Fruit fly (Drosophila melanogaster) whole organism, embryonic: ENCODE data around the gene y.
A peak's percentile ranks its signal among the peaks of the same experiment; 100 is the strongest.

ENCODE experiments used
- Atf3 ChIP-seq: fragments of 200-800 bp; sonication (Bioruptor generic); optimal IDR thresholded peaks from 3 replicates; lab custom pipeline; 2016; ENCODE audit warnings: missing biosample characterization, missing genetic modification characterization
- CG10274 ChIP-seq: fragments of 200-800 bp; sonication (Bioruptor generic); optimal IDR thresholded peaks from 3 replicates; lab custom pipeline; 2017; ENCODE audit warnings: missing biosample characterization, mild to moderate bottlenecking, missing genetic modification characterization
- CG11504 ChIP-seq: fragments of 200-800 bp; sonication (Bioruptor generic); optimal IDR thresholded peaks from 3 replicates; lab custom pipeline; 2019; ENCODE audit warnings: missing biosample characterization, mild to moderate bottlenecking, missing genetic modification characterization, moderate library complexity
- CG12104 ChIP-seq: fragments of 200-800 bp; sonication (Bioruptor generic); optimal IDR thresholded peaks from 3 replicates; lab custom pipeline; 2016; ENCODE audit warnings: missing biosample characterization, missing genetic modification characterization
- CG12236 ChIP-seq: fragments of 200-800 bp; sonication (Bioruptor generic); optimal IDR thresholded peaks from 2 replicates; lab custom pipeline; 2016; ENCODE audit warnings: missing biosample characterization, missing genetic modification characterization
- CG13424 ChIP-seq: fragments of 200-800 bp; sonication (Bioruptor generic); optimal IDR thresholded peaks from 2 replicates; lab custom pipeline; 2019; ENCODE audit warnings: missing biosample characterization, mild to moderate bottlenecking, missing genetic modification characterization, moderate library complexity
- CG15269 ChIP-seq: fragments of 200-800 bp; sonication (Bioruptor generic); optimal IDR thresholded peaks from 2 replicates; lab custom pipeline; 2018; ENCODE audit warnings: missing biosample characterization, mild to moderate bottlenecking, missing genetic modification characterization, moderate library complexity
- CG17385 ChIP-seq: fragments of 200-800 bp; sonication (Bioruptor generic); optimal IDR thresholded peaks from 3 replicates; lab custom pipeline; 2018; ENCODE audit warnings: missing biosample characterization, mild to moderate bottlenecking, missing genetic modification characterization
- CG18262 ChIP-seq: fragments of 200-800 bp; optimal IDR thresholded peaks from 3 replicates; lab custom pipeline; 2019; ENCODE audit warnings: missing biosample characterization, mild to moderate bottlenecking, missing genetic modification characterization, moderate library complexity
- CG18619 ChIP-seq: fragments of 200-800 bp; sonication (Bioruptor generic); optimal IDR thresholded peaks from 3 replicates; lab custom pipeline; 2017; ENCODE audit warnings: missing biosample characterization, mild to moderate bottlenecking, missing genetic modification characterization
- CG2120 ChIP-seq: fragments of 200-800 bp; sonication (Bioruptor generic); optimal IDR thresholded peaks from 3 replicates; lab custom pipeline; 2016; ENCODE audit warnings: missing biosample characterization, missing genetic modification characterization
- CG2712 ChIP-seq: fragments of 200-800 bp; optimal IDR thresholded peaks from 3 replicates; lab custom pipeline; 2019; ENCODE audit warnings: missing biosample characterization, mild to moderate bottlenecking, missing genetic modification characterization, moderate library complexity
- CG31441 ChIP-seq: fragments of 200-800 bp; sonication (Bioruptor generic); IDR thresholded peaks from 2 replicates; pipeline ENCODE4 v1.3.6; 2022; ENCODE audit warnings: missing biosample characterization, missing genetic modification characterization
- CG6689 ChIP-seq: fragments of 200-800 bp; sonication (Bioruptor generic); IDR thresholded peaks from 2 replicates; pipeline ENCODE4 v1.3.6; 2022; ENCODE audit warnings: missing biosample characterization, missing genetic modification characterization
- CG7357 ChIP-seq: fragments of 200-800 bp; sonication (Bioruptor generic); IDR thresholded peaks from 3 replicates; pipeline ENCODE4 v1.3.6; 2022; ENCODE audit warnings: missing biosample characterization, missing genetic modification characterization
- CG7839 ChIP-seq: fragments of 200-800 bp; sonication (Bioruptor generic); optimal IDR thresholded peaks from 3 replicates; lab custom pipeline; 2018; ENCODE audit warnings: missing biosample characterization, mild to moderate bottlenecking, missing genetic modification characterization, moderate library complexity
- CG8944 ChIP-seq: fragments of 200-800 bp; sonication (Bioruptor generic); optimal IDR thresholded peaks from 3 replicates; lab custom pipeline; 2016; ENCODE audit warnings: missing biosample characterization, missing genetic modification characterization
- CG9932 ChIP-seq: fragments of 200-800 bp; sonication (Bioruptor generic); IDR thresholded peaks from 2 replicates; pipeline ENCODE4 v1.3.6; 2022; ENCODE audit warnings: missing biosample characterization, missing genetic modification characterization
- CTCF ChIP-seq: fragments of 200-800 bp; sonication (Bioruptor generic); optimal IDR thresholded peaks from 2 replicates; lab custom pipeline; 2017; ENCODE audit warnings: missing biosample characterization, mild to moderate bottlenecking, missing genetic modification characterization, moderate library complexity
- Dp ChIP-seq: fragments of 200-800 bp; sonication (Bioruptor generic); optimal IDR thresholded peaks from 2 replicates; lab custom pipeline; 2018; ENCODE audit warnings: missing biosample characterization, mild to moderate bottlenecking, missing genetic modification characterization, moderate library complexity
- Drgx ChIP-seq: fragments of 200-800 bp; sonication (Bioruptor generic); IDR thresholded peaks from 2 replicates; pipeline ENCODE4 v1.3.6; 2022; ENCODE audit warnings: missing biosample characterization, missing genetic modification characterization
- Eip74EF ChIP-seq, 2 experiments: fragments of 200-800 bp in 1 of 2; fragments of >200 bp in 1 of 2; sonication (Bioruptor generic) in 1 of 2; optimal IDR thresholded peaks; 2 replicates each; lab custom pipeline; 2017 to 2019; ENCODE audit warnings: missing biosample characterization in 2 of 2, missing genetic modification characterization in 2 of 2, mild to moderate bottlenecking in 1 of 2, moderate library complexity in 1 of 2
- Fer1 ChIP-seq: fragments of 200-800 bp; sonication (Bioruptor generic); optimal IDR thresholded peaks from 2 replicates; lab custom pipeline; 2017; ENCODE audit warnings: missing biosample characterization, mild to moderate bottlenecking, missing genetic modification characterization
- HHEX ChIP-seq: fragments of 200-800 bp; sonication (Bioruptor generic); optimal IDR thresholded peaks from 3 replicates; lab custom pipeline; 2017; ENCODE audit warnings: missing biosample characterization, mild to moderate bottlenecking, missing genetic modification characterization, missing genetic modification reagents
- HLH4C ChIP-seq: fragments of 200-800 bp; sonication (Bioruptor generic); IDR thresholded peaks from 3 replicates; pipeline ENCODE4 v1.3.6; 2022; ENCODE audit warnings: missing biosample characterization, missing genetic modification characterization; ENCODE audit not compliant: partially characterized antibody
- Jarid2 ChIP-seq: fragments of 200-800 bp; sonication (Bioruptor generic); optimal IDR thresholded peaks from 3 replicates; lab custom pipeline; 2017; ENCODE audit warnings: mild to moderate bottlenecking, missing biosample characterization, missing genetic modification reagents, missing genetic modification characterization
- Kr ChIP-seq: fragments of 200-800 bp; sonication (Bioruptor generic); optimal IDR thresholded peaks from 2 replicates; lab custom pipeline; 2017; ENCODE audit warnings: missing biosample characterization, mild to moderate bottlenecking, missing genetic modification characterization
- Lpt ChIP-seq: fragments of >200 bp; optimal IDR thresholded peaks from 2 replicates; lab custom pipeline; 2018; ENCODE audit warnings: missing biosample characterization, missing genetic modification characterization
- Oli ChIP-seq: fragments of 200-800 bp; sonication (Bioruptor generic); optimal IDR thresholded peaks from 2 replicates; lab custom pipeline; 2018; ENCODE audit warnings: missing biosample characterization, mild to moderate bottlenecking, missing genetic modification characterization, moderate library complexity
- PHDP ChIP-seq: fragments of 200-800 bp; sonication (Bioruptor generic); optimal IDR thresholded peaks from 3 replicates; lab custom pipeline; 2018; ENCODE audit warnings: missing biosample characterization, mild to moderate bottlenecking, missing genetic modification characterization, moderate library complexity
- Sox100B ChIP-seq: fragments of 200-800 bp; sonication (Bioruptor generic); optimal IDR thresholded peaks from 3 replicates; lab custom pipeline; 2018; ENCODE audit warnings: missing biosample characterization, mild to moderate bottlenecking, missing genetic modification characterization
- Ssrp ChIP-seq: fragments of 200-800 bp; sonication (Bioruptor generic); optimal IDR thresholded peaks from 2 replicates; lab custom pipeline; 2018; ENCODE audit warnings: missing biosample characterization, mild to moderate bottlenecking, missing genetic modification characterization, moderate library complexity
- bcd ChIP-seq: fragments of 200-800 bp; sonication (Bioruptor generic); optimal IDR thresholded peaks from 2 replicates; lab custom pipeline; 2017; ENCODE audit warnings: missing biosample characterization, mild to moderate bottlenecking, missing genetic modification characterization
- bsh ChIP-seq, 2 experiments: fragments of 200-800 bp; sonication (Bioruptor generic); optimal IDR thresholded peaks; 2 replicates each; lab custom pipeline; 2017 to 2018; ENCODE audit warnings: mild to moderate bottlenecking in 2 of 2, missing biosample characterization in 2 of 2, missing genetic modification characterization in 2 of 2, moderate library complexity in 1 of 2
- cato ChIP-seq: fragments of 200-800 bp; sonication (Bioruptor generic); optimal IDR thresholded peaks from 2 replicates; lab custom pipeline; 2016; ENCODE audit warnings: missing biosample characterization, missing genetic modification characterization, borderline replicate concordance
- crp ChIP-seq, 2 experiments: fragments of 200-800 bp; sonication (Bioruptor generic); optimal IDR thresholded peaks; 2 replicates in 1 of 2; 3 replicates in 1 of 2; lab custom pipeline; 2017; ENCODE audit warnings: missing biosample characterization in 2 of 2, missing genetic modification characterization in 2 of 2, mild to moderate bottlenecking in 1 of 2, moderate library complexity in 1 of 2
- dmrt99B ChIP-seq: fragments of 200-800 bp; sonication (Bioruptor generic); optimal IDR thresholded peaks from 2 replicates; lab custom pipeline; 2018; ENCODE audit warnings: missing biosample characterization, mild to moderate bottlenecking, missing genetic modification characterization, moderate library complexity
- fd96Cb ChIP-seq: fragments of 200-800 bp; sonication (Bioruptor generic); optimal IDR thresholded peaks from 2 replicates; lab custom pipeline; 2018; ENCODE audit warnings: missing biosample characterization, mild to moderate bottlenecking, missing genetic modification characterization, moderate library complexity
- ftz-f1 ChIP-seq: fragments of 200-800 bp; sonication (Bioruptor generic); optimal IDR thresholded peaks from 2 replicates; lab custom pipeline; 2016; ENCODE audit warnings: missing biosample characterization, missing genetic modification characterization
- nau ChIP-seq: fragments of 200-800 bp; sonication (Bioruptor generic); optimal IDR thresholded peaks from 3 replicates; lab custom pipeline; 2017; ENCODE audit warnings: missing biosample characterization, mild to moderate bottlenecking, missing genetic modification characterization, missing genetic modification reagents
- oc ChIP-seq: fragments of 200-800 bp; sonication (Bioruptor generic); optimal IDR thresholded peaks from 2 replicates; lab custom pipeline; 2018; ENCODE audit warnings: missing biosample characterization, mild to moderate bottlenecking, missing genetic modification characterization, moderate library complexity
- odd ChIP-seq: fragments of 200-800 bp; sonication (Bioruptor generic); optimal IDR thresholded peaks from 2 replicates; lab custom pipeline; 2017; ENCODE audit warnings: missing biosample characterization, mild to moderate bottlenecking, missing genetic modification characterization
- phol ChIP-seq: fragments of 200-800 bp; sonication (Bioruptor generic); optimal IDR thresholded peaks from 3 replicates; lab custom pipeline; 2018; ENCODE audit warnings: missing biosample characterization, mild to moderate bottlenecking, missing genetic modification characterization, moderate library complexity
- ranshi ChIP-seq: fragments of 200-800 bp; sonication (Bioruptor generic); IDR thresholded peaks from 2 replicates; pipeline ENCODE4 v1.3.6; 2022; ENCODE audit warnings: missing biosample characterization, missing genetic modification characterization
- ssp ChIP-seq: fragments of 200-800 bp; sonication (Bioruptor generic); IDR thresholded peaks from 2 replicates; pipeline ENCODE4 v1.3.6; 2022; ENCODE audit warnings: missing biosample characterization, missing genetic modification characterization
- tio ChIP-seq: fragments of 200-800 bp; sonication (Bioruptor generic); optimal IDR thresholded peaks from 2 replicates; lab custom pipeline; 2017; ENCODE audit warnings: missing biosample characterization, missing genetic modification characterization, inconsistent platforms
- tna ChIP-seq: fragments of 200-800 bp; sonication (Bioruptor generic); IDR thresholded peaks from 2 replicates; pipeline ENCODE4 v1.3.6; 2022; ENCODE audit warnings: missing biosample characterization, missing genetic modification characterization; ENCODE audit not compliant: partially characterized antibody
- z ChIP-seq: fragments of 200-800 bp; sonication (Bioruptor generic); IDR thresholded peaks from 3 replicates; pipeline ENCODE4 v1.3.6; 2022; ENCODE audit warnings: missing biosample characterization, missing genetic modification characterization

The y gene

DNA sequence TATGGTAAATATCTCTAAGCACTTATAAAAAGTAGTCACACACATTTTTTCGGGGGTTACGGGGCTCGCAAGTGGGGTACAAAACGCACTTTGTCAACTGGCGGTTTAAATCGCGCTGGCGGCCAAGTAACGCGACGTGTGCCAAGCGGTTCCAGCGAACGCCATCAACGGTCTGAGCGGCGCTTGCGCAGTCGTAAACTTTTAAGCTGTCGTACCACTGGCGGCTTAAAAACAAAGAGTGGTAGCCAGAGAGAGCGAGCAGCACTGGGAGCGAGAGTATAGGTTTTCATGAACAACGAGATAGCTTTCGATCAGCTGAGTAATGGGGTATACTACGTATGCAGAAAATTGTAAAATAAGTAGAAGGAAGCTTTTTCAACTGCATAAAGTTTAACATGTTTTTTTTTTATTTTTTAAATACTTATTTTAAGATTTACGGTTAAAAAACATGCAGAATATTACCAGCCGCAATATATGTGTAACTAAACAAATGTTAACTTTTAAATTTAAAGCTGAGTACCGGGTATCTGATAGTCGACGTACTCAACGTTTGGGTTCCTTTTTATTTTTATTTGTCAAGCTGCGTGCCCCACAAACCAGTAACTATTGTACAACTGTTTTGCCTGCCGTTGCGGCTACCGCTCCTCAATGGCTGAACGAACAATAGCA lies 21.6 kb upstream of the y start:
- TF ChIP-seq oc (tag; lab: Kevin White, UChicago): peak; percentile 58
- no peak for TF ChIP-seq CG12236 (GFP tag; lab: Kevin White, UChicago)
- 0 out of 2 replicates have a peak, but pooled peaks have one; percentile 17 for TF ChIP-seq CG9932 (GFP tag; lab: Robert Waterston, UW)
- peak; percentile 40 for TF ChIP-seq CG13424 (tag; lab: Kevin White, UChicago)
- TF ChIP-seq CG7839: peak; percentile 55
- peak; percentile 7 for TF ChIP-seq Ssrp (tag; lab: Kevin White, UChicago)
- TF ChIP-seq bcd: peak; percentile 3
- no peak for TF ChIP-seq cato (GFP tag; lab: Kevin White, UChicago)
- TF ChIP-seq CG7357 (GFP tag; lab: Robert Waterston, UW): 0 out of 3 replicates have a peak, but pooled peaks have one; percentile 12
- TF ChIP-seq z (GFP tag; lab: Robert Waterston, UW): no peak
- TF ChIP-seq crp (GFP tag; optimal IDR thresholded peaks at IDR 0.05; lab: Kevin White, UChicago): peak in 1 of 2 experiments; percentile 5
- no peak for TF ChIP-seq ranshi
- peak; percentile 37 for TF ChIP-seq Fer1 (GFP tag; lab: Kevin White, UChicago)
- TF ChIP-seq Dp: no peak
- peak; percentile 36 for TF ChIP-seq phol (tag; lab: Kevin White, UChicago)
- peak; percentile 40; the same call in 1 of the 2 replicates for TF ChIP-seq tna (GFP tag; lab: Robert Waterston, UW)
- TF ChIP-seq CG6689 (GFP tag; lab: Robert Waterston, UW): peak; percentile 30; the same call in 1 of the 2 replicates
- no peak for TF ChIP-seq ftz-f1 (GFP tag; lab: Kevin White, UChicago)
- TF ChIP-seq dmrt99B: peak; percentile 64
- TF ChIP-seq bsh (GFP tag; optimal IDR thresholded peaks at IDR 0.05; lab: Kevin White, UChicago): peak in 1 of 2 experiments; percentile 35
- TF ChIP-seq CG2120 (GFP tag; lab: Kevin White, UChicago): peak; percentile 23
- no peak for TF ChIP-seq CG8944 (GFP tag; lab: Kevin White, UChicago)
- no peak for TF ChIP-seq HHEX (GFP tag; lab: Kevin White, UChicago)
- TF ChIP-seq ssp: no peak
- peak; percentile 53 for TF ChIP-seq Oli (tag; lab: Kevin White, UChicago)
- peak; percentile 42 for TF ChIP-seq PHDP
- peak; percentile 26 for TF ChIP-seq Sox100B (GFP tag; lab: Kevin White, UChicago)
- TF ChIP-seq CTCF: peak; percentile 27
- TF ChIP-seq CG31441 (GFP tag; lab: Robert Waterston, UW): peak; percentile 55
- TF ChIP-seq Atf3: no peak
- TF ChIP-seq CG2712 (tag; lab: Kevin White, UChicago): peak; percentile 38
- peak; percentile 25 for TF ChIP-seq CG18619
- TF ChIP-seq fd96Cb (tag; lab: Kevin White, UChicago): peak; percentile 24
- peak; percentile 15 for TF ChIP-seq odd
- TF ChIP-seq tio (GFP tag; lab: Kevin White, UChicago): peak; percentile 7
- peak; percentile 28 for TF ChIP-seq CG17385
- TF ChIP-seq HLH4C (GFP tag; lab: Robert Waterston, UW): peak; percentile 75
- TF ChIP-seq CG10274 (GFP tag; lab: Kevin White, UChicago): no peak
- peak; percentile 9 for TF ChIP-seq nau (GFP tag; lab: Kevin White, UChicago)
- peak in 1 of 2 experiments; percentile 40 for TF ChIP-seq Eip74EF (GFP tag; optimal IDR thresholded peaks at IDR 0.05; lab: Kevin White, UChicago)
- no peak for TF ChIP-seq Lpt (GFP tag; lab: Kevin White, UChicago)
- TF ChIP-seq CG18262 (tag; lab: Kevin White, UChicago): peak; percentile 33
- peak; percentile 53; the same call in 1 of the 2 replicates for TF ChIP-seq Drgx (GFP tag; lab: Robert Waterston, UW)
- TF ChIP-seq CG12104 (GFP tag; lab: Kevin White, UChicago): no peak
- no peak for TF ChIP-seq Kr (GFP tag; lab: Kevin White, UChicago)
- peak; percentile 46 for TF ChIP-seq CG15269 (tag; lab: Kevin White, UChicago)
- peak; percentile 64 for TF ChIP-seq CG11504 (tag; lab: Kevin White, UChicago)
- TF ChIP-seq Jarid2 (GFP tag; lab: Kevin White, UChicago): peak; percentile 54
